Worm (Caenorhabditis elegans): ENCODE measurements around the gene exh-1.

exh-1 gene

DNA sequence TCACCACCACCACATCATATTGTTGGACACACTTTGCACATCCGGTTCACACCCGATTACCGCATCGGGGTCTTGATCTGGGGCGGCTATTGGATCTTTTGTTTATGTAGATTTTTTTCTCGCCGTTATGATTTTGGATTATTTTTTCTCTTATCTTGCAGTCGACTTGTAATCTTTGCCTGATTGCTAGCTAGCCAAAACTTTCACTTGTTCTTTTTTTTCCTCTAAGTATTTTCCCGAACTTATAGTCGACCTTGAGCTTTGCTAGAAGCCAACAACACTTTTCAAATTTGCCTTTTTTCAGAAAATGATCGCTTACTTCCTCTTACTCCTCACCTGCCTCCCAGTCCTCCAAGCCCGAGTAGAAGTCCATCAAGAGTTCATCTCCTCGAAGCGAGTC, 31.2 kb downstream of the exh-1 start, which contains the start of gene lag-2:
TSS of gene lag-2 (plus strand) at position 301 of the 400 bp plus-strand sequence.
- TF ChIP-seq grh-1 (GFP tag; IDR thresholded peaks at IDR 0.05) (no peak), ets-5 (GFP tag; IDR thresholded peaks at IDR 0.05) (no peak), nhr-11 (tag; optimal IDR thresholded peaks at IDR 0.05) (no peak)

DNA sequence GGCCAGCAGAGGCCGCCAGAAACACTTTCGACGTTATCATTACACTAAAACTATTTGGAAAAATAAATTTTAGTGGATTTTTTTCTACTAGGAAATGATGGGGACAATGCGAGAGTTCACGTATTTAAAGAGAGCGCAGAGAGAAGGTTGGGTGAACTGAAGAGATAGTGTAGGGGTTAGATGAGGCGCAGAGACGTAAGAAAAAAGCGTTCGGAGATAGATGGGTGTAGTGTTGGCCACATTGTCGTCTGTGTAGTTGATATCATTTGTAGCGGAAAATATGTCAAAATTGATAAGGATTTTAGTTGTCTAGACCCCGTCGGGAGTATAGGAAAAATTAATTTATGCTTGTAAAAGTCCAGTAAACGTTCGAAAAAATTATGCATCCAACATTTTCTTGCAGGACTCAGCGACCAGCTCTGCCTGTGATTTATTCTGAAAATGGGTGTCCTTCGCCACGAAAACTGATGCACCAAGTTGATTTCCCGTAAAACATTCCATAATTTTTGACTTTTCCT, 36.3 kb downstream of the exh-1 start, which contains the start of the genes Y73C8B.3 and Y73C8B.9:
TSS of gene Y73C8B.3 (minus strand) at position 147 of the 518 bp plus-strand sequence.
TSS of gene Y73C8B.9 (plus strand) at position 468 of the 518 bp plus-strand sequence.
- TF ChIP-seq nhr-20 (tag; optimal IDR thresholded peaks at IDR 0.05) (peak; percentile 29), lin-14 (GFP tag; optimal IDR thresholded peaks at IDR 0.05) (no peak), F16B12.6 (tag; optimal IDR thresholded peaks at IDR 0.05) (no peak), zip-4 (GFP tag; optimal IDR thresholded peaks at IDR 0.05) (no peak), nhr-47 (tag; optimal IDR thresholded peaks at IDR 0.05) (no peak), elt-2 (tag; optimal IDR thresholded peaks at IDR 0.05) (peak; percentile 73), lsy-2 (tag; optimal IDR thresholded peaks at IDR 0.05) (no peak), nhr-85 (tag) (peak; percentile 42), skn-1 (tag; optimal IDR thresholded peaks at IDR 0.05) (no peak), C34B4.2 (tag; optimal IDR thresholded peaks at IDR 0.05) (no peak), hlh-17 (GFP tag; optimal IDR thresholded peaks at IDR 0.05; ENCODE audit: borderline replicate concordance) (no peak), efl-1 (optimal IDR thresholded peaks at IDR 0.05) (peak; percentile 9 to 11), efl-1 (GFP tag; optimal IDR thresholded peaks at IDR 0.05 in 1 of 2) (no peak), zag-1 (tag; optimal IDR thresholded peaks at IDR 0.05) (no peak), nhr-90 (tag; optimal IDR thresholded peaks at IDR 0.05; ENCODE audit: poor library complexity) (peak; percentile 33), snu-23 (GFP tag; optimal IDR thresholded peaks at IDR 0.05) (peak; percentile 32), rnt-1 (tag; optimal IDR thresholded peaks at IDR 0.05) (peak; percentile 14), pqm-1 (tag; optimal IDR thresholded peaks at IDR 0.05) (no peak), lin-39 (tag; optimal IDR thresholded peaks at IDR 0.05) (no peak), mep-1 (tag; optimal IDR thresholded peaks at IDR 0.05) (no peak), ceh-90 (tag; optimal IDR thresholded peaks at IDR 0.05) (no peak), C16A3.4 (tag; optimal IDR thresholded peaks at IDR 0.05) (no peak), egl-27 (tag; optimal IDR thresholded peaks at IDR 0.05) (no peak), elt-3 (tag; optimal IDR thresholded peaks at IDR 0.05) (peak in 2 of 6 experiments; percentile 35 to 65)

DNA sequence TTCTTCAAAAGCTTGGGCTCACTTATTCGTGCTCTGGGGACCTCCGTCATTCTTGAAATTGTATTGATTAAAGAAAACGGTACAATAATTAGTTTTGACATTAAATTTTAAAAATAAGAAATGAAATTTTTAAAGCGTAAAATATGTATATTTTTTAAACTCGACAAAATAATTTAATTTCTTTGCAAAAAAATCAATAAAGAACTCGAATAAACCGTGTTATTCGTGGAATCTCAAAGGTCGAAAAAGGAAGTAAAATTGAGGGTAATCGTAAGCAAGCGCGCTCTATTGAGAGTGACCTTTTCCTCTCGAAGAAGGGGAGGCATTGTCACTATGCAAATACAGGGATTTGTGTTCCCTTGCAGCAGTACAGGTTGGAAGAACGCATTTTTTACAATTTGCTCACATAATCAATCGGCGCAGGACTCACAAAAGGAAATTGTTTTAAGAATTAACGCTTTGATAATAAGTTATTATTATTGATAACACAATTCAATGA, 38.1 kb downstream of the exh-1 start, which contains the start of gene Y73C8B.2:
TSS of gene Y73C8B.2 (minus strand) at position 51 of the 499 bp plus-strand sequence.
- TF ChIP-seq sox-4 (tag; optimal IDR thresholded peaks at IDR 0.05) = no peak
- TF ChIP-seq C34B4.2 (tag; optimal IDR thresholded peaks at IDR 0.05) = no peak
- TF ChIP-seq nhr-85 (tag) = peak; percentile 45
- peak; percentile 76 for TF ChIP-seq lin-14 (GFP tag; optimal IDR thresholded peaks at IDR 0.05)
- TF ChIP-seq rnt-1 (tag; optimal IDR thresholded peaks at IDR 0.05) = no peak
- peak; percentile 17 to 35 for TF ChIP-seq efl-1 (optimal IDR thresholded peaks at IDR 0.05)
- TF ChIP-seq efl-1 (GFP tag; optimal IDR thresholded peaks at IDR 0.05 in 1 of 2) = peak; percentile 31 to 45
- TF ChIP-seq lsy-2 (tag; optimal IDR thresholded peaks at IDR 0.05) = peak in 1 of 2 experiments; percentile 45
- TF ChIP-seq zip-4 (GFP tag; optimal IDR thresholded peaks at IDR 0.05) = no peak
- peak; percentile 45 for TF ChIP-seq mep-1 (tag; optimal IDR thresholded peaks at IDR 0.05)
- no peak for TF ChIP-seq efl-3 (GFP tag; optimal IDR thresholded peaks at IDR 0.05)
- peak; percentile 23 for TF ChIP-seq lin-15B (tag; optimal IDR thresholded peaks at IDR 0.05)
- TF ChIP-seq blmp-1 (tag; optimal IDR thresholded peaks at IDR 0.05) = peak; percentile 42
- no peak for TF ChIP-seq tlp-1 (tag; optimal IDR thresholded peaks at IDR 0.05)
- TF ChIP-seq nhr-28 (tag; optimal IDR thresholded peaks at IDR 0.05) = no peak
- TF ChIP-seq skn-1 (tag; optimal IDR thresholded peaks at IDR 0.05) = peak; percentile 11
- TF ChIP-seq irx-1 (tag; optimal IDR thresholded peaks at IDR 0.05) = peak; percentile 3
- peak in 1 of 3 experiments; percentile 67 for TF ChIP-seq dpl-1 (GFP tag; optimal IDR thresholded peaks at IDR 0.05)
- peak; percentile 19 to 59 for TF ChIP-seq lin-35 (GFP tag; optimal IDR thresholded peaks at IDR 0.05)
- peak; percentile 22 for TF ChIP-seq C16A3.4 (tag; optimal IDR thresholded peaks at IDR 0.05)
- peak; percentile 28 for TF ChIP-seq snu-23 (GFP tag; optimal IDR thresholded peaks at IDR 0.05)
- TF ChIP-seq tbx-2 (tag; optimal IDR thresholded peaks at IDR 0.05) = peak; percentile 28
- TF ChIP-seq nhr-47 (tag; optimal IDR thresholded peaks at IDR 0.05) = peak; percentile 9
- no peak for TF ChIP-seq C04F5.9 (tag; optimal IDR thresholded peaks at IDR 0.05)
- TF ChIP-seq nhr-71 (tag; optimal IDR thresholded peaks at IDR 0.05) = peak; percentile 39
- peak; percentile 31 for TF ChIP-seq nhr-20 (tag; optimal IDR thresholded peaks at IDR 0.05)
